Worm (Caenorhabditis elegans) whole organism, early embryonic: ENCODE results near the gene sbt-1.

Experiments used
- ama-1 ChIP-seq: fragments of 150-350 bp; optimal IDR thresholded peaks from 2 replicates; lab custom pipeline; 2014
- ceh-13 ChIP-seq: fragments of 200-800 bp; sonication (Bioruptor generic); optimal IDR thresholded peaks from 2 replicates; lab custom pipeline; 2018; ENCODE audit warnings: mild to moderate bottlenecking, missing genetic modification characterization, missing compliant biosample characterization
- hnd-1 ChIP-seq: sonication (generic microtip); optimal IDR thresholded peaks from 2 replicates; lab custom pipeline; 2016; ENCODE audit warnings: missing genetic modification characterization, missing compliant biosample characterization

ce11 chrV:20873144-20873543 lies 44.5 kb upstream of the sbt-1 start:
- TF ChIP-seq hnd-1 (tag; lab: Kevin White, UChicago) (no peak), ceh-13 (GFP tag; lab: Kevin White, UChicago) (no peak), ama-1 (lab: Kevin White, UChicago) (no peak)
